Fruit fly (Drosophila melanogaster): Measurements from ENCODE around the gene CG9662.

- TF ChIP-seq jim (GFP tag; optimal IDR thresholded peaks at IDR 0.05) (no peak), Vsx2 (GFP tag; optimal IDR thresholded peaks at IDR 0.05; ENCODE audit: partially characterized antibody) (no peak), N (GFP tag; optimal IDR thresholded peaks at IDR 0.05) (no peak), h (GFP tag; optimal IDR thresholded peaks at IDR 0.05) (no peak), Dfd (GFP tag; optimal IDR thresholded peaks at IDR 0.05) (no peak), dl (GFP tag; optimal IDR thresholded peaks at IDR 0.05; ENCODE audit: insufficient read depth in 1 of 2, partially characterized antibody in 2 of 2) (no peak), fru (GFP tag; optimal IDR thresholded peaks at IDR 0.05) (no peak), dsf (GFP tag; optimal IDR thresholded peaks at IDR 0.05; ENCODE audit: borderline replicate concordance) (no peak), pan (optimal IDR thresholded peaks at IDR 0.05) (no peak), br (GFP tag; optimal IDR thresholded peaks at IDR 0.05) (no peak), CG9705 (GFP tag; optimal IDR thresholded peaks at IDR 0.05) (no peak), psq (GFP tag; optimal IDR thresholded peaks at IDR 0.05) (no peak)
These were observed 33.7 kb upstream of the CG9662 start, which contains the start of gene CG8840 for dm6 chr2L:3410260-3410659.

All from whole organism, wandering third instar larva.